Fruit fly (Drosophila melanogaster): ENCODE measurements around the gene CG46304.

Gene CG46304

DNA sequence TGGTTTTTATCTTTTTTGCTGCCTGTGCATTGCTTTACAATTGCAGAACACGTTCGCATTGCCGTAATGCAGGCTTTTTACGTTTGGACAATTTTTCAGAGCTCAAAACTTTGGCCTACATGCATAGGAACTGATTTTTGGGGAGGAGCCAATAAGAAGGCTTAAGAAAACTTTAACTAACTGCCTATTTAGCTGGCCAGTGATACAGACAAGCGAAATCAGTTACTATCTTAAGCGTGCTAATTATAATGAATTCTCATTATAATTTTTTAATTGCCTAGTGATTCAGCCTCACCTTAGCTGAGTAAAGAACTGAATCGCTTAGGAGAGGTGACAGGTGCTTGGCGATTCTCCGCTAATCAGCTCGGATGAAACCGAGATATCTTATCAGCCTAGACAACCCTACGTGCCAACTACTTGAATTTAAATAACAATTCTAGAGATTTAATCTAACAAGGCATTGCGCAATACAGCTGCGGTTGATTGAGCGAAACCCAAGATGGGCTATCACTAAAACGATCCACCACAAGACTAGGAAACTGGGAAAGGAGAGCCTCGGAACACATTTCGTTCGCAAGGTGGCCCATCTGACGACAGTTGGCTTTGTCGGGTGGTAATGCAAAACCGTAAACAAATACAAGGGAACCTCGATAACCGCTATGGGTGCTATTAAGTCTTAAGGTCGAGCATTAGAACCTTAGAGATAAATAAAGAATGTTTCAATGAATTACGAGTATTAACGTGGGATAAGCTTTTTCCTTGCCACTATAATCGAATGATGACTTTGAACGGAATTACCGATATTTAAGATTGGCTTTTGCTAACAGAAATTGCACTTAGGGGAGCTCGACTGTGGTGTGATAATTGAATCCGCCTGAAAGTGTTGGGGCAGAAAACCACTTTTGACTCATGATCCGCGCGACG, 39.4 kb downstream of the CG46304 start (continued):
- TF ChIP-seq Hr39 (GFP tag; optimal IDR thresholded peaks at IDR 0.05), result peak; percentile 35
- TF ChIP-seq svp (GFP tag), result no peak
- peak; percentile 35 for TF ChIP-seq Hr4 (GFP tag; optimal IDR thresholded peaks at IDR 0.05)
- TF ChIP-seq Ets96B (tag; optimal IDR thresholded peaks at IDR 0.05), result no peak
- no peak for TF ChIP-seq CG1621 (tag; optimal IDR thresholded peaks at IDR 0.05)
- no peak for TF ChIP-seq Hr38 (GFP tag; optimal IDR thresholded peaks at IDR 0.05)
- TF ChIP-seq Gug (GFP tag; IDR thresholded peaks at IDR 0.05), result no peak
- no peak for TF ChIP-seq spab (GFP tag; optimal IDR thresholded peaks at IDR 0.05)
- no peak for TF ChIP-seq lz (GFP tag; optimal IDR thresholded peaks at IDR 0.05)
- no peak for TF ChIP-seq fd59A (GFP tag; optimal IDR thresholded peaks at IDR 0.05)
- TF ChIP-seq vri (GFP tag; optimal IDR thresholded peaks at IDR 0.05), result peak; percentile 22
- TF ChIP-seq eg (GFP tag; IDR thresholded peaks at IDR 0.05), result no peak
- TF ChIP-seq achi (GFP tag; optimal IDR thresholded peaks at IDR 0.05), result peak; percentile 21
- no peak for TF ChIP-seq Blimp-1 (GFP tag; optimal IDR thresholded peaks at IDR 0.05)
- TF ChIP-seq CG8119 (GFP tag; IDR thresholded peaks at IDR 0.05), result peak; percentile 26; the same call in 1 of the 3 replicates
- no peak for TF ChIP-seq CG11902 (GFP tag; optimal IDR thresholded peaks at IDR 0.05)
- TF ChIP-seq CG10669 (GFP tag; optimal IDR thresholded peaks at IDR 0.05), result no peak
- no peak for TF ChIP-seq fkh (GFP tag; optimal IDR thresholded peaks at IDR 0.05)
- TF ChIP-seq CG6792 (GFP tag; optimal IDR thresholded peaks at IDR 0.05), result peak; percentile 1
- TF ChIP-seq Eip75B (GFP tag; optimal IDR thresholded peaks at IDR 0.05), result no peak
- TF ChIP-seq esn (GFP tag; optimal IDR thresholded peaks at IDR 0.05), result peak; percentile 42

DNA sequence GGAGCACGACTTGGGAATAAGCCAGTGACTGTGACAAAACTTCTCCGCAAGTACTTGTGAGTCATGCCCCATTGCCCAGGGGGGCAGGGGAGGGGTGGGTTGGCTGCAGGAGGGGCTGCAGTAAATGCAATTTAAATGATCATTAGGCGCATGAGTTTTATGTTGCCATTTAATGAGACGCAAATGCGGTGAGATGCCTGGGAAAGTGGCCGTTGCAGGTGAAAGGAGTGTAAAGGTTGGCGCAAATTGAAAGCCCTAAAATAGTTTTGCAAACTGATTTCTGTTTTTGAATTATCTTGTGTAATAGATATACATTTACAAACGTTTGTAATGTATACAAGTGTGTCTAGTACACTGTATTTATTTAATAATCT, 40.0 kb downstream of the CG46304 start:
- TF ChIP-seq Eip75B (GFP tag; optimal IDR thresholded peaks at IDR 0.05), result no peak
- TF ChIP-seq CG1621 (tag; optimal IDR thresholded peaks at IDR 0.05), result no peak
- TF ChIP-seq CG11902 (GFP tag; optimal IDR thresholded peaks at IDR 0.05), result no peak
- TF ChIP-seq esn (GFP tag; optimal IDR thresholded peaks at IDR 0.05), result no peak
- TF ChIP-seq Lpt (GFP tag; optimal IDR thresholded peaks at IDR 0.05), result no peak
- TF ChIP-seq fd85E (GFP tag; optimal IDR thresholded peaks at IDR 0.05), result no peak
- TF ChIP-seq Ets96B (tag; optimal IDR thresholded peaks at IDR 0.05), result no peak
- TF ChIP-seq achi (GFP tag; optimal IDR thresholded peaks at IDR 0.05), result no peak
- no peak for TF ChIP-seq acj6 (GFP tag; optimal IDR thresholded peaks at IDR 0.05)
- TF ChIP-seq CG11294 (GFP tag; IDR thresholded peaks at IDR 0.05), result no peak
- no peak for TF ChIP-seq Sox102F (GFP tag; optimal IDR thresholded peaks at IDR 0.05)
- TF ChIP-seq Sox14 (GFP tag; optimal IDR thresholded peaks at IDR 0.05), result no peak
- no peak for TF ChIP-seq fkh (GFP tag; optimal IDR thresholded peaks at IDR 0.05)
- TF ChIP-seq CG6276 (GFP tag; optimal IDR thresholded peaks at IDR 0.05), result no peak

- peak; percentile 10 for TF ChIP-seq Sox14 (GFP tag; optimal IDR thresholded peaks at IDR 0.05)
- no peak for TF ChIP-seq dac (GFP tag; optimal IDR thresholded peaks at IDR 0.05)
- peak; percentile 66 for TF ChIP-seq CG3032 (tag; optimal IDR thresholded peaks at IDR 0.05)
- TF ChIP-seq Ets96B (tag; optimal IDR thresholded peaks at IDR 0.05), result peak; percentile 46
- no peak for TF ChIP-seq Hr38 (GFP tag; optimal IDR thresholded peaks at IDR 0.05)
- TF ChIP-seq CG11902 (GFP tag; optimal IDR thresholded peaks at IDR 0.05), result peak; percentile 51
- TF ChIP-seq CG8632 (GFP tag; optimal IDR thresholded peaks at IDR 0.05), result no peak
- TF ChIP-seq eg (GFP tag; IDR thresholded peaks at IDR 0.05), result peak; percentile 19; the same call in 2 of the 3 replicates
- peak; percentile 61 for TF ChIP-seq esn (GFP tag; optimal IDR thresholded peaks at IDR 0.05)
- peak; percentile 50 for TF ChIP-seq CG3919 (GFP tag; optimal IDR thresholded peaks at IDR 0.05)
- TF ChIP-seq CG4318 (GFP tag; optimal IDR thresholded peaks at IDR 0.05), result peak; percentile 33
- no peak for TF ChIP-seq CG11294 (GFP tag; IDR thresholded peaks at IDR 0.05)
- peak; percentile 13 for TF ChIP-seq Met (GFP tag; optimal IDR thresholded peaks at IDR 0.05)
- TF ChIP-seq Sox15 (GFP tag; optimal IDR thresholded peaks at IDR 0.05), result no peak
- peak; percentile 48 for TF ChIP-seq CG34406 (GFP tag; optimal IDR thresholded peaks at IDR 0.05)
- no peak for TF ChIP-seq CG7368 (GFP tag; optimal IDR thresholded peaks at IDR 0.05)
- TF ChIP-seq CG10669 (GFP tag; optimal IDR thresholded peaks at IDR 0.05), result peak; percentile 9
- TF ChIP-seq CG6276 (GFP tag; optimal IDR thresholded peaks at IDR 0.05), result no peak
- TF ChIP-seq net (GFP tag; optimal IDR thresholded peaks at IDR 0.05), result peak; percentile 20
- no peak for TF ChIP-seq CG16779 (tag; optimal IDR thresholded peaks at IDR 0.05)
- TF ChIP-seq topi (GFP tag; optimal IDR thresholded peaks at IDR 0.05), result peak; percentile 17
- no peak for TF ChIP-seq CG8319 (GFP tag; optimal IDR thresholded peaks at IDR 0.05)
- peak; percentile 38 for TF ChIP-seq Sox102F (GFP tag; optimal IDR thresholded peaks at IDR 0.05)
- TF ChIP-seq CG1621 (tag; optimal IDR thresholded peaks at IDR 0.05), result no peak
- 0 out of 3 replicates have a peak, but pooled peaks have one; percentile 38 for TF ChIP-seq CG8119 (GFP tag; IDR thresholded peaks at IDR 0.05)
- no peak for TF ChIP-seq CG9139 (GFP tag; optimal IDR thresholded peaks at IDR 0.05)
- TF ChIP-seq CG6854 (GFP tag; optimal IDR thresholded peaks at IDR 0.05), result peak; percentile 44
These were observed 41.2 kb downstream of the CG46304 start, which contains the start of the genes Swip-1 and EMC5 for dm6 chr2L:18987078-18987895. Swip-1 (minus strand) TSS chr2L:18987280. EMC5 (plus strand) TSS chr2L:18987707.
